Worm (Caenorhabditis elegans) whole organism, mixed stage, embryonic: ENCODE data around the gene sri-54.

ENCODE experiments used
- elt-1 ChIP-seq: sonication (generic microtip); optimal IDR thresholded peaks from 2 replicates; lab custom pipeline; 2017; ENCODE audit warnings: missing genetic modification characterization, mild to moderate bottlenecking, missing compliant biosample characterization, antibody characterized with exemption, moderate library complexity, borderline replicate concordance; ENCODE audit not compliant: insufficient read depth
- nhr-28 ChIP-seq: fragments of 150-350 bp; optimal IDR thresholded peaks from 2 replicates; lab custom pipeline; 2014; ENCODE audit warnings: missing biosample characterization, missing genetic modification characterization
- unc-62 ChIP-seq: fragments of 150-350 bp; optimal IDR thresholded peaks from 2 replicates; lab custom pipeline; 2014; ENCODE audit warnings: missing biosample characterization, missing genetic modification reagents, missing genetic modification characterization

- TF ChIP-seq nhr-28 (tag; lab: Kevin White, UChicago) (no peak), unc-62 (GFP tag; lab: Kevin White, UChicago) (no peak), elt-1 (tag; lab: Kevin White, UChicago) (no peak)
These were observed 32.4 kb upstream of the sri-54 start, which contains the start of gene fbxc-55 for ce11 chrII:3170089-3170488.
